Fruit fly (Drosophila melanogaster): ENCODE measurements around the gene CG18749.

The CG18749 gene

dm6 chr3R:8224726-8225460, 19.0 kb upstream of the CG18749 start:
- no peak for TF ChIP-seq tai (GFP tag; optimal IDR thresholded peaks at IDR 0.05)
- no peak for TF ChIP-seq CG32264 (GFP tag; optimal IDR thresholded peaks at IDR 0.05)
- TF ChIP-seq dsf (GFP tag; optimal IDR thresholded peaks at IDR 0.05; ENCODE audit: borderline replicate concordance): no peak
- TF ChIP-seq Rel (GFP tag; optimal IDR thresholded peaks at IDR 0.05): no peak
- no peak for TF ChIP-seq Rel (tag; optimal IDR thresholded peaks at IDR 0.05)
- no peak for TF ChIP-seq CG9705 (GFP tag; optimal IDR thresholded peaks at IDR 0.05)
- TF ChIP-seq HLH106 (tag; optimal IDR thresholded peaks at IDR 0.05): no peak
- no peak for TF ChIP-seq jim (GFP tag; optimal IDR thresholded peaks at IDR 0.05)
- TF ChIP-seq Mio (GFP tag; optimal IDR thresholded peaks at IDR 0.05): no peak
- TF ChIP-seq dmrt93B (GFP tag; optimal IDR thresholded peaks at IDR 0.05): no peak
- TF ChIP-seq sv (GFP tag; optimal IDR thresholded peaks at IDR 0.05): no peak
- no peak for TF ChIP-seq Dfd (GFP tag; optimal IDR thresholded peaks at IDR 0.05)
- TF ChIP-seq h (GFP tag; optimal IDR thresholded peaks at IDR 0.05): no peak
- TF ChIP-seq usp (GFP tag; optimal IDR thresholded peaks at IDR 0.05): no peak
- TF ChIP-seq foxo (GFP tag; optimal IDR thresholded peaks at IDR 0.05): no peak
- TF ChIP-seq woc (GFP tag; optimal IDR thresholded peaks at IDR 0.05): no peak
- TF ChIP-seq Myc (optimal IDR thresholded peaks at IDR 0.05): no peak
- TF ChIP-seq Sp1 (GFP tag; optimal IDR thresholded peaks at IDR 0.05): no peak
- no peak for TF ChIP-seq CrebA (GFP tag; optimal IDR thresholded peaks at IDR 0.05; ENCODE audit: borderline replicate concordance)

dm6 chr3R:8225461-8225971, 18.3 kb upstream of the CG18749 start:
- no peak for TF ChIP-seq Dfd (GFP tag; optimal IDR thresholded peaks at IDR 0.05)
- TF ChIP-seq fru (GFP tag; optimal IDR thresholded peaks at IDR 0.05): no peak
- TF ChIP-seq brk (GFP tag; optimal IDR thresholded peaks at IDR 0.05): no peak
- TF ChIP-seq CG32264 (GFP tag; optimal IDR thresholded peaks at IDR 0.05): no peak
- no peak for TF ChIP-seq h (GFP tag; optimal IDR thresholded peaks at IDR 0.05)
- no peak for TF ChIP-seq Hr83 (GFP tag; optimal IDR thresholded peaks at IDR 0.05; ENCODE audit: poor library complexity, severe bottlenecking)
- TF ChIP-seq Vsx2 (GFP tag; optimal IDR thresholded peaks at IDR 0.05; ENCODE audit: partially characterized antibody): no peak
- no peak for TF ChIP-seq jim (GFP tag; optimal IDR thresholded peaks at IDR 0.05)
- TF ChIP-seq woc (GFP tag; optimal IDR thresholded peaks at IDR 0.05): no peak
- no peak for TF ChIP-seq CrebA (GFP tag; optimal IDR thresholded peaks at IDR 0.05; ENCODE audit: borderline replicate concordance)
- no peak for TF ChIP-seq Jra (GFP tag; optimal IDR thresholded peaks at IDR 0.05)
- TF ChIP-seq usp (GFP tag; optimal IDR thresholded peaks at IDR 0.05): no peak
- no peak for TF ChIP-seq CG9705 (GFP tag; optimal IDR thresholded peaks at IDR 0.05)
- TF ChIP-seq ey (GFP tag; optimal IDR thresholded peaks at IDR 0.05): no peak
- no peak for TF ChIP-seq Hnf4 (GFP tag; optimal IDR thresholded peaks at IDR 0.05)
- no peak for TF ChIP-seq dl (GFP tag; optimal IDR thresholded peaks at IDR 0.05; ENCODE audit: insufficient read depth in 1 of 2, partially characterized antibody in 2 of 2)
- no peak for TF ChIP-seq br (GFP tag; optimal IDR thresholded peaks at IDR 0.05)

- no peak for TF ChIP-seq N (GFP tag; optimal IDR thresholded peaks at IDR 0.05)
- no peak for TF ChIP-seq psq (GFP tag; optimal IDR thresholded peaks at IDR 0.05)
- no peak for TF ChIP-seq dmrt93B (GFP tag; optimal IDR thresholded peaks at IDR 0.05)
- TF ChIP-seq fru (GFP tag; optimal IDR thresholded peaks at IDR 0.05): no peak
- TF ChIP-seq CrebA (GFP tag; optimal IDR thresholded peaks at IDR 0.05; ENCODE audit: borderline replicate concordance): no peak
- TF ChIP-seq CG32264 (GFP tag; optimal IDR thresholded peaks at IDR 0.05): no peak
- TF ChIP-seq foxo (GFP tag; optimal IDR thresholded peaks at IDR 0.05): no peak
- no peak for TF ChIP-seq Jra (GFP tag; optimal IDR thresholded peaks at IDR 0.05)
These were observed 16.5 kb upstream of the CG18749 start for dm6 chr3R:8227344-8227743.

- TF ChIP-seq Abd-B (GFP tag; optimal IDR thresholded peaks at IDR 0.05) (no peak), CrebA (GFP tag; optimal IDR thresholded peaks at IDR 0.05; ENCODE audit: borderline replicate concordance) (no peak), Myc (optimal IDR thresholded peaks at IDR 0.05) (peak; percentile 90), Vsx2 (GFP tag; optimal IDR thresholded peaks at IDR 0.05; ENCODE audit: partially characterized antibody) (no peak), Jra (GFP tag; optimal IDR thresholded peaks at IDR 0.05) (peak; percentile 35), OdsH (GFP tag; optimal IDR thresholded peaks at IDR 0.05) (no peak), Sp1 (GFP tag; optimal IDR thresholded peaks at IDR 0.05) (no peak), sv (GFP tag; optimal IDR thresholded peaks at IDR 0.05) (no peak), dmrt93B (GFP tag; optimal IDR thresholded peaks at IDR 0.05) (no peak), dl (GFP tag; optimal IDR thresholded peaks at IDR 0.05; ENCODE audit: insufficient read depth in 1 of 2, partially characterized antibody in 2 of 2) (no peak), N (GFP tag; optimal IDR thresholded peaks at IDR 0.05) (no peak), Dif (GFP tag; optimal IDR thresholded peaks at IDR 0.05; ENCODE audit: partially characterized antibody) (no peak), fru (GFP tag; optimal IDR thresholded peaks at IDR 0.05) (peak; percentile 28), HLH106 (tag; optimal IDR thresholded peaks at IDR 0.05) (peak; percentile 28), psq (GFP tag; optimal IDR thresholded peaks at IDR 0.05) (no peak), Hnf4 (GFP tag; optimal IDR thresholded peaks at IDR 0.05) (peak; percentile 31), CG32264 (GFP tag; optimal IDR thresholded peaks at IDR 0.05) (no peak), br (GFP tag; optimal IDR thresholded peaks at IDR 0.05) (no peak), h (GFP tag; optimal IDR thresholded peaks at IDR 0.05) (peak; percentile 45), tai (GFP tag; optimal IDR thresholded peaks at IDR 0.05) (no peak), Rel (GFP tag; optimal IDR thresholded peaks at IDR 0.05) (no peak), Rel (tag; optimal IDR thresholded peaks at IDR 0.05) (peak; percentile 49), foxo (GFP tag; optimal IDR thresholded peaks at IDR 0.05) (peak in 1 of 2 experiments; percentile 34), usp (GFP tag; optimal IDR thresholded peaks at IDR 0.05) (no peak), lola (GFP tag; optimal IDR thresholded peaks at IDR 0.05) (no peak), Dfd (GFP tag; optimal IDR thresholded peaks at IDR 0.05) (no peak), CG9705 (GFP tag; optimal IDR thresholded peaks at IDR 0.05) (peak; percentile 15), woc (GFP tag; optimal IDR thresholded peaks at IDR 0.05) (no peak), Hr78 (GFP tag; optimal IDR thresholded peaks at IDR 0.05) (no peak), Hr83 (GFP tag; optimal IDR thresholded peaks at IDR 0.05; ENCODE audit: poor library complexity, severe bottlenecking) (peak; percentile 51), dsf (GFP tag; optimal IDR thresholded peaks at IDR 0.05; ENCODE audit: borderline replicate concordance) (no peak), rgr (GFP tag; optimal IDR thresholded peaks at IDR 0.05) (peak; percentile 18)
These were observed 10.5 kb upstream of the CG18749 start, which contains the start of gene PolI for dm6 chr3R:8233370-8233773. Gene PolI (plus strand): TSS chr3R:8233507.

Measured in whole organism, wandering third instar larva.